Fruit fly (Drosophila melanogaster): ENCODE results near the gene Nep4.
A peak's percentile ranks its signal among the peaks of the same experiment; 100 is the strongest.

The Nep4 gene

DNA sequence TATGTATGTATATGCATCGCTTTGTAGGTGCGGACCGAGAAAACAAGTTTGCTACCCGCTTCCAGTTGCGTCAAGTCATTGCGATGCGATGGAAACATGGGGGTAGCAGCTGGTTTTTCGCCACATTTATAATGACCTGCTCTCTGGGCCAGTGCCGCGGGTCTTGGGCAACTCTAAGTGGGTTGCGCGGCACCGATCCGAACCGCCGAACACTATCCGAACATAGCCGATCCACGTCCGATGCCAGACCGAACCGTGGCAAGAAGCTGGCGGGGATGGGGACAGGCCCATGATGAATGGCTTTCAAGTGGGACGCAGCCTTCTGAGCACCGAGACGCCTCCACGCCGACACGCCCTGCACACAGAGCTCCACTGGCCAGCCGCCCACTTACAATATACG is 55.6 kb downstream of the Nep4 start (continued):
- TF ChIP-seq Ets96B (tag; optimal IDR thresholded peaks at IDR 0.05), result no peak
- no peak for TF ChIP-seq Hr4 (GFP tag; optimal IDR thresholded peaks at IDR 0.05)
- no peak for TF ChIP-seq CG10631 (GFP tag; optimal IDR thresholded peaks at IDR 0.05)
- TF ChIP-seq CG1621 (tag; optimal IDR thresholded peaks at IDR 0.05), result peak; percentile 59
- TF ChIP-seq CG16779 (tag; optimal IDR thresholded peaks at IDR 0.05), result no peak
- TF ChIP-seq Eip75B (GFP tag; optimal IDR thresholded peaks at IDR 0.05), result peak; percentile 6
- TF ChIP-seq Sox14 (GFP tag; optimal IDR thresholded peaks at IDR 0.05), result no peak
- no peak for TF ChIP-seq Sox15 (GFP tag; optimal IDR thresholded peaks at IDR 0.05)
- no peak for TF ChIP-seq Hr39 (GFP tag; optimal IDR thresholded peaks at IDR 0.05)
- TF ChIP-seq Blimp-1 (GFP tag; optimal IDR thresholded peaks at IDR 0.05), result no peak
- TF ChIP-seq CG8119 (GFP tag; IDR thresholded peaks at IDR 0.05), result peak; percentile 23; the same call in 1 of the 3 replicates
- TF ChIP-seq CG32006 (GFP tag; optimal IDR thresholded peaks at IDR 0.05), result no peak
- no peak for TF ChIP-seq spab (GFP tag; optimal IDR thresholded peaks at IDR 0.05)
- TF ChIP-seq vri (GFP tag; optimal IDR thresholded peaks at IDR 0.05), result no peak
- peak; percentile 45; the same call in 1 of the 2 replicates for TF ChIP-seq CG15336 (GFP tag; IDR thresholded peaks at IDR 0.05)
- TF ChIP-seq CG7368 (GFP tag; optimal IDR thresholded peaks at IDR 0.05), result no peak
- no peak for TF ChIP-seq fkh (GFP tag; optimal IDR thresholded peaks at IDR 0.05)
- TF ChIP-seq Gug (GFP tag; IDR thresholded peaks at IDR 0.05), result no peak
- TF ChIP-seq svp (GFP tag), result no peak
- TF ChIP-seq achi (GFP tag; optimal IDR thresholded peaks at IDR 0.05), result no peak
- TF ChIP-seq Lpt (GFP tag; optimal IDR thresholded peaks at IDR 0.05), result peak; percentile 62

DNA sequence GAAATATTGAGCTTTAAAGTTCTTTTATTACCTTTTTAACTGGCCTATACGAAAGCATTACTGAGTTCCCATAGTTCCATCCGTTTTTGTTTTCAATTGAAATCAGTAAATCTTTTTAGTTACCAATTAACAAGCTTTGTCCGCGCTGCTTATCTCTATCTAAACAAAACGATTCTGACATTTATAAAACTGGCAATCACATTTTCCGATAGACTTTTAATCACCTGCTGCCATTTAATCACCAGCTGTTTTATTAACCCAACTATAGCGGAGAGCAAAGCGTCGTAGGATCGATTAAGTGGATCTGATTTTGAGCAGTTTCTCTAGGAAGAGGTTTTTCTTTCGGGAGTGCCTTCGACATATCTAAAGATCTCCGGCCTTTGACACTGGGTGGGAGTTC is 57.1 kb downstream of the Nep4 start:
- TF ChIP-seq ss (GFP tag; optimal IDR thresholded peaks at IDR 0.05), result no peak

All from whole organism, prepupa.